Worm (Caenorhabditis elegans): Measurements from ENCODE around the gene F23F12.13.

DNA sequence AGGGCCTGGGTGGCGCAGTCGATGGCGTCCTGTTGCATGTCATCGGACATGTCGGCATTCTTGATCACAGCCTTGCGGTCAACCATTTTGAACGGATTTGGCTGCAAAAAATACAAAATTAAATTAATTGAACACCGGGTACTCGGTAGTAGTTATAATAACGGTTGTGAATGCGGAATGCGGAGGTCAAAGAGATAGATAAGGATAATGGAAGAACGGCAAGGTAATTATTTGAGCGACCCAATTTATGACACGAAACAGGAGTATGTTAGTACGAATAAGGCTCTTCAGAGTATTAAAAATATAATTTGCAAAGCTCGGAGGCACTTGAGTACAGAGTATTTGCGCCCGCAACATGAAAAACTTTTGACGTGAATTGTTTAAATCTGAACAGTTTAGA is 31.8 kb upstream of the F23F12.13 start, which contains the start of gene dlc-1:
- no peak for TF ChIP-seq R02D3.7 (tag; optimal IDR thresholded peaks at IDR 0.05)
- TF ChIP-seq lin-15B (tag; optimal IDR thresholded peaks at IDR 0.05), result no peak
- no peak for TF ChIP-seq nhr-76 (tag; optimal IDR thresholded peaks at IDR 0.05)
- TF ChIP-seq egl-27 (tag; optimal IDR thresholded peaks at IDR 0.05), result no peak
- TF ChIP-seq skn-1 (tag; optimal IDR thresholded peaks at IDR 0.05), result no peak
- TF ChIP-seq ZK546.5 (tag; optimal IDR thresholded peaks at IDR 0.05), result no peak
- no peak for TF ChIP-seq ceh-28 (tag; optimal IDR thresholded peaks at IDR 0.05)
- no peak for TF ChIP-seq nhr-25 (tag; optimal IDR thresholded peaks at IDR 0.05)
- no peak for TF ChIP-seq elt-2 (tag; optimal IDR thresholded peaks at IDR 0.05)
- TF ChIP-seq ztf-11 (tag; optimal IDR thresholded peaks at IDR 0.05), result no peak
- TF ChIP-seq pqm-1 (tag; optimal IDR thresholded peaks at IDR 0.05), result no peak
- no peak for TF ChIP-seq unc-62 (GFP tag; optimal IDR thresholded peaks at IDR 0.05)
- no peak for TF ChIP-seq aly-2 (tag; optimal IDR thresholded peaks at IDR 0.05)
- no peak for TF ChIP-seq elt-3 (tag; optimal IDR thresholded peaks at IDR 0.05)

Data from whole organism, L3 larva.